Fruit fly (Drosophila melanogaster) S2 (cell line): ENCODE data around the gene CG13144.

Experiments used
- CG8478 ChIP-seq: fragments of >200 bp; optimal IDR thresholded peaks from 2 replicates; lab custom pipeline; 2018
- CTCF ChIP-seq, 2 experiments: fragments of >200 bp; optimal IDR thresholded peaks; 2 replicates each; lab custom pipeline; 2018

CG13144 gene

dm6 chr2L:10483073-10483472 is 8.2 kb downstream of the CG13144 start, which contains the start of gene Grip75:
TSS of gene Grip75 (plus strand) at chr2L:10483295.
- TF ChIP-seq CG8478 (lab: Kevin White, UChicago) (no peak), CTCF (optimal IDR thresholded peaks at IDR 0.05; lab: Kevin White, UChicago) (no peak)

- TF ChIP-seq CTCF (optimal IDR thresholded peaks at IDR 0.05; lab: Kevin White, UChicago) (no peak), CG8478 (lab: Kevin White, UChicago) (no peak)
These were observed 11.4 kb downstream of the CG13144 start for dm6 chr2L:10479859-10480258.

- TF ChIP-seq CTCF (optimal IDR thresholded peaks at IDR 0.05; lab: Kevin White, UChicago) (no peak), CG8478 (lab: Kevin White, UChicago) (no peak)
These were observed 14.4 kb downstream of the CG13144 start, which contains the start of gene RluA-2 for dm6 chr2L:10476879-10477278. TSS of gene RluA-2 (plus strand) at chr2L:10477073.

DNA sequence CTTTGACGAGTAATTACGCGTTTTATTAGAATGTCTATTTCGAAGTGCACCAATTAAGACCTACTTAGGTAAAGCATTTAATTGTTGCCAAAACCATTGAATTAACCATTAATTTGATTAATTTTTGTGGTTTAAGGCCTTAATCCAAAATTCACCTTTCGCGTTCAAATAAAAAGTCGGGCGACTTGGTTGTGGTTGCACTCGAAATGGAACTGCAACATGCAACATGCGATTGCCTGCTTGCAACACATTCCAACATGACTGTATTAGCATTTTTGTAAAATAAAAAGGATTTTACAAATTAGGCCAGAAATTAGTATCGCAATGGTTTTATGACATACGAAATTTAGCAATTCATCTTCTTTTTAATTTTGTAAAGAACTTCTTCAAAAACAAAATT is 16.4 kb downstream of the CG13144 start:
- TF ChIP-seq CG8478 (lab: Kevin White, UChicago), result no peak
- no peak for TF ChIP-seq CTCF (optimal IDR thresholded peaks at IDR 0.05; lab: Kevin White, UChicago)

DNA sequence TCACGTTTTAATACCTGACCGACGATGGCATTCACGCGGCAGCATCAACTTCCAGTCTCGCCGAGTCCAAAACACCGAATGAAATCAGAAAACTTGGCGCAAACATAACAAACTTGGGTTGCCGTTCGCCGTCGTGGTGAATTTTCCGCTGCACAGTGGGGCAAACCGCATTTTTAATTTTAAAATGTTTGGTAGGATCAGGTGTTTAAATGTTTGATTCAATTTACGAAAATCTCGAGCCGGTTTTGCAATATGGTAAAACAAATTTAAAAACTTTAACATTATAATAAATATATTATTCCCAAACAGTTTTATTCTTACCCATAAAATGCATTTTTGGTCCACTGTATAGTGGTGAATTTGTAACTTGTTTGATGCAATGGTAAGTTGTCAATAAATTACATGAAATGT is 17.0 kb downstream of the CG13144 start, which contains the start of gene RluA-1:
RluA-1 (minus strand) TSS at position 82 of the 411 bp plus-strand sequence.
- TF ChIP-seq CG8478 (lab: Kevin White, UChicago), result no peak
- no peak for TF ChIP-seq CTCF (optimal IDR thresholded peaks at IDR 0.05; lab: Kevin White, UChicago)

- TF ChIP-seq CG8478 (lab: Kevin White, UChicago) (no peak), CTCF (optimal IDR thresholded peaks at IDR 0.05; lab: Kevin White, UChicago) (no peak)
These were observed 19.0 kb downstream of the CG13144 start for dm6 chr2L:10472257-10472656.

DNA sequence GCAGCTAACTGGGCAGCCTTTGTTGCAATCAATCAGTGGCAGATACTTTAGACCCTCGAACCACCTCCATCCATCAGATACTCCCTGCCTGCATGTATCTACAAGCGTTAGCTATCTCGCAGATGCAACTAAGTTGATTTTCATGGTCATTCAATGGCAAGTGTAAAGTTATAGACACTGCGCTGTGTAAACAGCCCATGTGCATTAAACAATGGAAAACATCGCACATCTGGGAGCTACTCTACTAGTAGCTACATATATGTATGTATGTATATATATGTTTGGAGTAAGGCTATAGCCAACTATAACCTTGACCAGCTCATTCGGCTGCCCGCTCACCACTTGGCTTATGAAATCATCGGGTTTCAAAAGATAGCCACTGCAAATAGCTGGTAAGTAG is 21.0 kb downstream of the CG13144 start:
- TF ChIP-seq CG8478 (lab: Kevin White, UChicago) (no peak), CTCF (optimal IDR thresholded peaks at IDR 0.05; lab: Kevin White, UChicago) (no peak)

- TF ChIP-seq CG8478 (lab: Kevin White, UChicago), result no peak
These were observed 22.3 kb downstream of the CG13144 start for dm6 chr2L:10468978-10469377.

DNA sequence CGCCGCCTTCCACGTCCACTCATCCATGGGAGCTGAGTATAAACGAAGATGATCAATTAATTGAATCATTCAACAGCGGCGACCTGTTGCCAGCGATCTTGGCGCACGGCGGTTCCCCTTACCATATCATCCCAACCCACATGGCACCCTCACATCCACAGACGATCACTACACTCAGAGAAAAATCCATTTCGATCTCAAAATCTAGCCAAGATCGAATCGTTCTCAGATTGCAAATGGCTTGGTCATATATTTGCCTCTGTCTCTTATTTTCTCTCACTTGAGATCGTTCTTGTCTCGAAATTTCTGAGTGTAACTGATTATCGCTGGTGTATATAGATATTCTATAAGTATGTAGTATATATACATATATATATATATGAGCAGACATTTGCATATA is 22.9 kb downstream of the CG13144 start:
- TF ChIP-seq CTCF (optimal IDR thresholded peaks at IDR 0.05; lab: Kevin White, UChicago), result no peak
- no peak for TF ChIP-seq CG8478 (lab: Kevin White, UChicago)

dm6 chr2L:10466865-10467270 is 24.4 kb downstream of the CG13144 start:
- TF ChIP-seq CG8478 (lab: Kevin White, UChicago) (no peak), CTCF (optimal IDR thresholded peaks at IDR 0.05; lab: Kevin White, UChicago) (no peak)

DNA sequence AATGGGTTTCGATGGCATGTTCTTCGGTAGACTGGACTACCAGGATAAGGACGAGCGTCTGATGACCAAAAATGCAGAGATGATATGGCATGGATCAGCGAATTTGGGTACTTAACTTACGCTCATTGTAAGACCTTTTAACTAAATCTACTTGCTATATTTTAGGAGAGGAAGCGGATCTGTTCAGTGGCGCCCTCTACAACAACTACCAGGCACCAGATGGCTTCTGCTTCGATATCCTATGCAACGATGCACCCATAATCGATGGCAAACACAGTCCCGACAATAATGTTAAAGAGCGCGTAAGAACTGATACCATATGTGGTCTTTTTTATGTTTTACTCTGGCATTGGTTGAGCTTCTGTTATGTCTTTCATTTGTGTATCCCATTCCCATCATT is 32.3 kb downstream of the CG13144 start:
- TF ChIP-seq CTCF (optimal IDR thresholded peaks at IDR 0.05; lab: Kevin White, UChicago) (peak; percentile 81 to 83), CG8478 (lab: Kevin White, UChicago) (no peak)

dm6 chr2L:10457191-10457899 is 33.9 kb downstream of the CG13144 start, which contains the start of the genes LManI and LManII:
TSS of gene LManI (minus strand) at chr2L:10457241.
TSS of gene LManII (plus strand) at chr2L:10457658.
- TF ChIP-seq CTCF (optimal IDR thresholded peaks at IDR 0.05; lab: Kevin White, UChicago), result no peak
- TF ChIP-seq CG8478 (lab: Kevin White, UChicago), result no peak

dm6 chr2L:10455944-10456520 is 35.2 kb downstream of the CG13144 start:
- TF ChIP-seq CTCF (optimal IDR thresholded peaks at IDR 0.05; lab: Kevin White, UChicago), result no peak
- no peak for TF ChIP-seq CG8478 (lab: Kevin White, UChicago)

DNA sequence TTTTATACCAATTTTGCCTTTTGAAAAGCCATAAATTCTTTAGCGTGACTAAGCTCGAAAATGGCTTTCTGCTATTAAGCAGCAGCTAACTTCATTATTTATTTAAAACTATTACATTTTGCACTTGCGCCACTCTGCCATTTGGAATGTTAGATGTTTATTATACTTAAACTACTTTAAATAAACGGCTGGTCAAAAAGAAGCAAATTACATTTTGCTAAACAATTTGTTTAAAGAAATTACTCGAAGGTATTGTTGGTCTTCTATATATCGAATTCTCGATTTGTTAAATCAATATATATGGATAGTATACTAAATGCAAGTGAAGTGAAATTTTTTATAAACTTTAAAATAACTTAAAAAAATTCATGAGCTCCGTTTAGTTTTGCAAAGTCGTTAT is 39.0 kb downstream of the CG13144 start, which contains the start of gene ppk10:
ppk10 (minus strand) TSS at position 101 of the 400 bp plus-strand sequence.
- TF ChIP-seq CG8478 (lab: Kevin White, UChicago) (no peak), CTCF (optimal IDR thresholded peaks at IDR 0.05; lab: Kevin White, UChicago) (no peak)

- TF ChIP-seq CG8478 (lab: Kevin White, UChicago) (no peak), CTCF (optimal IDR thresholded peaks at IDR 0.05; lab: Kevin White, UChicago) (no peak)
These were observed 49.0 kb downstream of the CG13144 start, which contains the start of gene loh for dm6 chr2L:10442048-10442790. TSS of gene loh (plus strand) at chr2L:10442534.
